Fruit fly (Drosophila melanogaster): ENCODE measurements around the gene CG1662.

The CG1662 gene

dm6 chrX:13386776-13387175, 587 bp upstream of the CG1662 start (continued):
- TF ChIP-seq stwl (tag; optimal IDR thresholded peaks at IDR 0.05): no peak
- TF ChIP-seq CG8089 (GFP tag; optimal IDR thresholded peaks at IDR 0.05): no peak
- no peak for TF ChIP-seq Blimp-1 (GFP tag; optimal IDR thresholded peaks at IDR 0.05)
- TF ChIP-seq jing (GFP tag; optimal IDR thresholded peaks at IDR 0.05): no peak
- no peak for TF ChIP-seq CG13296 (GFP tag; optimal IDR thresholded peaks at IDR 0.05)
- TF ChIP-seq CG14860 (GFP tag; IDR thresholded peaks at IDR 0.05; ENCODE audit: partially characterized antibody): no peak
- no peak for TF ChIP-seq CG1603 (tag; optimal IDR thresholded peaks at IDR 0.05)

dm6 chrX:13390465-13391173, 3.3 kb downstream of the CG1662 start:
- TF ChIP-seq CG3065 (GFP tag; optimal IDR thresholded peaks at IDR 0.05) (no peak), BtbVII (GFP tag; optimal IDR thresholded peaks at IDR 0.05) (peak; percentile 81), unpg (GFP tag; optimal IDR thresholded peaks at IDR 0.05) (peak; percentile 70), CG7357 (GFP tag; IDR thresholded peaks at IDR 0.05) (0 out of 3 replicates have a peak, but pooled peaks have one; percentile 23), CG4360 (GFP tag; IDR thresholded peaks at IDR 0.05) (no peak), HmgZ (tag; optimal IDR thresholded peaks at IDR 0.05) (peak; percentile 42), CG1024 (GFP tag; IDR thresholded peaks at IDR 0.05) (0 out of 2 replicates have a peak, but pooled peaks have one; percentile 23), nmo (GFP tag; optimal IDR thresholded peaks at IDR 0.05) (peak; percentile 43), Xbp1 (GFP tag; optimal IDR thresholded peaks at IDR 0.05) (no peak), CG10462 (GFP tag; optimal IDR thresholded peaks at IDR 0.05) (no peak), Oaz (GFP tag; IDR thresholded peaks at IDR 0.05) (peak; percentile 52; the same call in 1 of the 2 replicates), exex (tag; optimal IDR thresholded peaks at IDR 0.05) (peak; percentile 48), Mad (GFP tag; optimal IDR thresholded peaks at IDR 0.05) (no peak), yki (optimal IDR thresholded peaks at IDR 0.05) (no peak), D (optimal IDR thresholded peaks at IDR 0.05) (no peak), D (GFP tag; optimal IDR thresholded peaks at IDR 0.05) (no peak), Chrac-16 (GFP tag; optimal IDR thresholded peaks at IDR 0.05) (peak; percentile 1), p53 (GFP tag; optimal IDR thresholded peaks at IDR 0.05) (no peak), CG8290 (GFP tag; optimal IDR thresholded peaks at IDR 0.05) (no peak), CG8290 (tag; optimal IDR thresholded peaks at IDR 0.05) (no peak), Myb (GFP tag; optimal IDR thresholded peaks at IDR 0.05) (no peak), CG12236 (GFP tag; optimal IDR thresholded peaks at IDR 0.05) (no peak), slbo (GFP tag; IDR thresholded peaks at IDR 0.05) (peak; percentile 87), wor (GFP tag; IDR thresholded peaks at IDR 0.05) (no peak), grn (GFP tag; optimal IDR thresholded peaks at IDR 0.05) (no peak), CG17802 (tag; optimal IDR thresholded peaks at IDR 0.05) (no peak), slp2 (GFP tag; optimal IDR thresholded peaks at IDR 0.05) (no peak), CG7372 (GFP tag; IDR thresholded peaks at IDR 0.05) (peak; percentile 64), HLHmδ (GFP tag; optimal IDR thresholded peaks at IDR 0.05) (no peak), Drgx (GFP tag; IDR thresholded peaks at IDR 0.05) (peak; percentile 92), tup (GFP tag; optimal IDR thresholded peaks at IDR 0.05) (no peak), fd3F (GFP tag; optimal IDR thresholded peaks at IDR 0.05) (peak; percentile 83), Ssrp (tag; optimal IDR thresholded peaks at IDR 0.05) (peak; percentile 29), ssp (GFP tag; IDR thresholded peaks at IDR 0.05) (no peak; the same call in 1 of the 2 replicates), br (optimal IDR thresholded peaks at IDR 0.05) (no peak), hb (GFP tag; IDR thresholded peaks at IDR 0.05; ENCODE audit: partially characterized antibody) (no peak), Dip3 (GFP tag; optimal IDR thresholded peaks at IDR 0.05) (no peak), CG6175 (GFP tag; IDR thresholded peaks at IDR 0.05) (0 out of 3 replicates have a peak, but pooled peaks have one; percentile 14), CG12659 (GFP tag; optimal IDR thresholded peaks at IDR 0.05) (peak; percentile 75), CG11696 (GFP tag; IDR thresholded peaks at IDR 0.05) (0 out of 2 replicates have a peak, but pooled peaks have one; percentile 45), HLH54F (GFP tag; optimal IDR thresholded peaks at IDR 0.05) (no peak), Neu2 (GFP tag; optimal IDR thresholded peaks at IDR 0.05; ENCODE audit: borderline replicate concordance) (no peak), CG14050 (GFP tag; IDR thresholded peaks at IDR 0.05) (peak; percentile 43; the same call in 1 of the 3 replicates)

Data from whole organism, embryonic.